Worm (Caenorhabditis elegans) whole organism, mixed stage, embryonic: ENCODE data around the gene mtx-2.

Experiments used
- blmp-1 ChIP-seq: fragments of 150-350 bp; optimal IDR thresholded peaks from 2 replicates; lab custom pipeline; 2014; ENCODE audit warnings: missing biosample characterization, missing genetic modification characterization
- elt-1 ChIP-seq: sonication (generic microtip); optimal IDR thresholded peaks from 2 replicates; lab custom pipeline; 2017; ENCODE audit warnings: missing genetic modification characterization, mild to moderate bottlenecking, missing compliant biosample characterization, antibody characterized with exemption, moderate library complexity, borderline replicate concordance; ENCODE audit not compliant: insufficient read depth
- flh-1 ChIP-seq: fragments of 200-800 bp; sonication (Bioruptor generic); optimal IDR thresholded peaks from 2 replicates; lab custom pipeline; 2018; ENCODE audit warnings: mild to moderate bottlenecking, missing genetic modification characterization, moderate library complexity, missing compliant biosample characterization
- lin-13 ChIP-seq: fragments of 150-350 bp; optimal IDR thresholded peaks from 2 replicates; lab custom pipeline; 2014; ENCODE audit warnings: missing biosample characterization, missing genetic modification characterization
- lsy-2 ChIP-seq: fragments of 150-350 bp; optimal IDR thresholded peaks from 2 replicates; lab custom pipeline; 2014; ENCODE audit warnings: missing biosample characterization, missing genetic modification characterization
- mab-5 ChIP-seq: fragments of 150-350 bp; optimal IDR thresholded peaks from 2 replicates; lab custom pipeline; 2014; ENCODE audit warnings: missing biosample characterization, missing genetic modification characterization
- nhr-76 ChIP-seq: sonication (generic microtip); optimal IDR thresholded peaks from 2 replicates; lab custom pipeline; 2017; ENCODE audit warnings: missing biosample characterization, missing genetic modification characterization
- sem-2 ChIP-seq: fragments of 200-800 bp; sonication (Bioruptor generic); optimal IDR thresholded peaks from 2 replicates; lab custom pipeline; 2018; ENCODE audit warnings: mild to moderate bottlenecking, missing genetic modification characterization, missing compliant biosample characterization
- snpc-4 ChIP-seq: fragments of 150-350 bp; optimal IDR thresholded peaks from 2 replicates; lab custom pipeline; 2014; ENCODE audit warnings: missing biosample characterization, missing genetic modification characterization
- unc-39 ChIP-seq: fragments of 150-350 bp; optimal IDR thresholded peaks from 2 replicates; lab custom pipeline; 2014; ENCODE audit warnings: missing biosample characterization, missing genetic modification characterization
- unc-62 ChIP-seq: fragments of 150-350 bp; optimal IDR thresholded peaks from 2 replicates; lab custom pipeline; 2014; ENCODE audit warnings: missing biosample characterization, missing genetic modification reagents, missing genetic modification characterization

DNA sequence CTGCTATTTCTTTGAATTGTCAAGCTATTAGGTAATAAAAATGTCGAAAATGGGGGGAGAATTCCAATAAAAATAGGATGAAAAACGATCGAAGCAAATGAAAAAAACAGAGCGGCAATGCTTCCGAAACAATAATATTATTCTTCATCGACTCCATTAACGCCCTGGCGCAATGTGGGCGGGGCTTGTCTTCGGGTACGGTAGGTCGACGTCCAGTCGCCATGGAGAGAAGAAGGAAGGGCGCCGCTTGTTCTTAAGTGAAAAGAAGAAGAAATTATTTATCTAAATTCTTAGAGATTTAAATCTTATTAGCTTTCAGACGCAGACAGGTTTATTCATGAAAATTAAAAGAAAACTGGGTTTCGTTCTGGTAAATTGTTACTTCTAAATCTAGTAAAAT is 28.8 kb upstream of the mtx-2 start:
- TF ChIP-seq nhr-76 (tag; lab: Kevin White, UChicago) (no peak), lsy-2 (peak; percentile 83), lin-13 (tag; lab: Kevin White, UChicago) (no peak), unc-39 (tag; lab: Kevin White, UChicago) (no peak), blmp-1 (tag; lab: Kevin White, UChicago) (no peak), unc-62 (GFP tag; lab: Kevin White, UChicago) (no peak), mab-5 (tag; lab: Kevin White, UChicago) (no peak), snpc-4 (no peak), sem-2 (GFP tag; lab: Kevin White, UChicago) (no peak), flh-1 (GFP tag; lab: Kevin White, UChicago) (no peak), elt-1 (tag; lab: Kevin White, UChicago) (no peak)
